Worm (Caenorhabditis elegans): Measurements from ENCODE around the gene F42A9.8.

F42A9.8 gene

ce11 chrIV:8595317-8595716 lies 23.3 kb downstream of the F42A9.8 start, which contains the start of gene Y59H11AR.3:
Gene Y59H11AR.3, minus strand, starts transcription at chrIV:8595417.
- TF ChIP-seq snpc-1.1 (tag; optimal IDR thresholded peaks at IDR 0.05; ENCODE audit: insufficient read depth) (no peak), ama-1 (optimal IDR thresholded peaks at IDR 0.05) (no peak), ama-1 (GFP tag; optimal IDR thresholded peaks at IDR 0.05) (no peak), attf-3 (GFP tag; conservative IDR thresholded peaks at IDR 0.05) (no peak), snpc-3.4 (tag; optimal IDR thresholded peaks at IDR 0.05) (no peak), F57C9.4 (tag; optimal IDR thresholded peaks at IDR 0.05) (no peak), ceh-27 (GFP tag; optimal IDR thresholded peaks at IDR 0.05) (no peak)

ce11 chrIV:8587605-8588004 lies 31.0 kb downstream of the F42A9.8 start:
- TF ChIP-seq hmg-20 (GFP tag; IDR thresholded peaks at IDR 0.05): no peak
- no peak for TF ChIP-seq xnd-1 (tag; optimal IDR thresholded peaks at IDR 0.05)
- TF ChIP-seq tlf-1 (GFP tag; optimal IDR thresholded peaks at IDR 0.05): no peak
- TF ChIP-seq madf-6 (GFP tag; IDR thresholded peaks at IDR 0.05): no peak
- TF ChIP-seq nfya-1 (tag; optimal IDR thresholded peaks at IDR 0.05; ENCODE audit: borderline replicate concordance, insufficient read depth): no peak
- TF ChIP-seq ztf-6 (GFP tag; IDR thresholded peaks at IDR 0.05): no peak
- no peak for TF ChIP-seq F49E8.2 (tag; optimal IDR thresholded peaks at IDR 0.05; ENCODE audit: insufficient read depth)
- TF ChIP-seq aptf-3 (GFP tag; IDR thresholded peaks at IDR 0.05): no peak

- TF ChIP-seq F10E7.11 (tag; optimal IDR thresholded peaks at IDR 0.05) (no peak), rcor-1 (GFP tag; IDR thresholded peaks at IDR 0.05) (no peak), B0019.2 (GFP tag; conservative IDR thresholded peaks at IDR 0.05) (no peak), lin-54 (GFP tag; optimal IDR thresholded peaks at IDR 0.05) (no peak), lsl-1 (GFP tag; optimal IDR thresholded peaks at IDR 0.05) (no peak), ztf-18 (tag; optimal IDR thresholded peaks at IDR 0.05) (no peak), F57C9.4 (tag; optimal IDR thresholded peaks at IDR 0.05) (no peak), nhr-90 (tag; optimal IDR thresholded peaks at IDR 0.05) (no peak), unc-62 (GFP tag; optimal IDR thresholded peaks at IDR 0.05) (peak; percentile 13), zim-3 (tag; optimal IDR thresholded peaks at IDR 0.05) (no peak), lin-40 (tag; optimal IDR thresholded peaks at IDR 0.05) (peak; percentile 28), F23B12.7 (tag; optimal IDR thresholded peaks at IDR 0.05; ENCODE audit: insufficient read depth) (no peak), ceh-79 (tag; optimal IDR thresholded peaks at IDR 0.05) (no peak), tbp1 (GFP tag; optimal IDR thresholded peaks at IDR 0.05) (peak; percentile 23), let-607 (tag; optimal IDR thresholded peaks at IDR 0.05) (peak; percentile 3 to 8), tbx-9 (tag; optimal IDR thresholded peaks at IDR 0.05; ENCODE audit: borderline replicate concordance) (no peak), ccch-3 (GFP tag; optimal IDR thresholded peaks at IDR 0.05) (no peak), F57A8.1 (GFP tag; optimal IDR thresholded peaks at IDR 0.05) (no peak), lin-35 (GFP tag; optimal IDR thresholded peaks at IDR 0.05) (peak in 1 of 3 experiments; percentile 21), somi-1 (GFP tag; optimal IDR thresholded peaks at IDR 0.05) (peak; percentile 1), ztf-22 (GFP tag; optimal IDR thresholded peaks at IDR 0.05) (no peak), Y56A3A.18 (GFP tag; IDR thresholded peaks at IDR 0.05) (no peak), nfyb-1 (GFP tag; IDR thresholded peaks at IDR 0.05) (peak; percentile 55; the same call in 1 of the 2 replicates), ztf-25 (GFP tag; IDR thresholded peaks at IDR 0.05) (no peak), ceh-27 (GFP tag; optimal IDR thresholded peaks at IDR 0.05) (peak; percentile 1), xnd-1 (tag; optimal IDR thresholded peaks at IDR 0.05) (no peak), ceh-58 (GFP tag; IDR thresholded peaks at IDR 0.05) (no peak), attf-5 (GFP tag; optimal IDR thresholded peaks at IDR 0.05) (peak; percentile 8), Y53G8AR.9 (GFP tag; conservative IDR thresholded peaks at IDR 0.05) (0 out of 2 replicates have a peak, but pooled peaks have one; percentile 10), hsf-1 (GFP tag; IDR thresholded peaks at IDR 0.05) (no peak), cebp-1 (GFP tag; IDR thresholded peaks at IDR 0.05) (no peak), cebp-1 (tag; optimal IDR thresholded peaks at IDR 0.05) (peak; percentile 62), B0261.1 (tag; optimal IDR thresholded peaks at IDR 0.05) (no peak), snpc-1.1 (tag; optimal IDR thresholded peaks at IDR 0.05; ENCODE audit: insufficient read depth) (no peak)
Observed at ce11 chrIV:8587057-8587456, 31.5 kb downstream of the F42A9.8 start.
